Worm (Caenorhabditis elegans) whole organism, L3 larva: Measurements from ENCODE around the gene zag-1.
A peak's percentile ranks its signal among the peaks of the same experiment; 100 is the strongest.

Experiments
- R02D3.7 ChIP-seq: fragments of 150-350 bp; optimal IDR thresholded peaks from 2 replicates; lab custom pipeline; 2014; ENCODE audit warnings: missing biosample characterization, missing genetic modification characterization
- ZK546.5 ChIP-seq: sonication (generic microtip); optimal IDR thresholded peaks from 2 replicates; lab custom pipeline; 2017; ENCODE audit warnings: missing biosample characterization, missing genetic modification characterization
- ama-1 ChIP-seq: fragments of 150-350 bp; optimal IDR thresholded peaks from 2 replicates; lab custom pipeline; 2018
- ceh-28 ChIP-seq: fragments of 150-350 bp; optimal IDR thresholded peaks from 2 replicates; lab custom pipeline; 2014; ENCODE audit warnings: missing biosample characterization, missing genetic modification reagents, missing genetic modification characterization
- egl-27 ChIP-seq: sonication (generic microtip); optimal IDR thresholded peaks from 4 replicates; lab custom pipeline; 2017; ENCODE audit warnings: missing biosample characterization, missing genetic modification reagents, missing genetic modification characterization
- egl-5 ChIP-seq: fragments of 150-350 bp; optimal IDR thresholded peaks from 2 replicates; lab custom pipeline; 2017; ENCODE audit warnings: missing biosample characterization, missing genetic modification reagents, missing genetic modification characterization, inconsistent platforms
- elt-1 ChIP-seq: fragments of 150-350 bp; optimal IDR thresholded peaks from 2 replicates; lab custom pipeline; 2014; ENCODE audit warnings: missing biosample characterization, missing genetic modification characterization
- elt-2 ChIP-seq: sonication (generic microtip); optimal IDR thresholded peaks from 2 replicates; lab custom pipeline; 2016; ENCODE audit warnings: missing genetic modification reagents, mild to moderate bottlenecking, missing genetic modification characterization, missing compliant biosample characterization
- elt-3 ChIP-seq, 3 experiments: fragments of 150-350 bp in 1 of 3; sonication (generic microtip) in 2 of 3; optimal IDR thresholded peaks; 2 replicates in 2 of 3; 4 replicates in 1 of 3; lab custom pipeline; 2014 to 2017; ENCODE audit warnings: missing biosample characterization in 3 of 3, missing genetic modification characterization in 3 of 3
- fkh-10 ChIP-seq: sonication (generic microtip); optimal IDR thresholded peaks from 2 replicates; lab custom pipeline; 2017; ENCODE audit warnings: missing biosample characterization, missing genetic modification reagents, missing genetic modification characterization
- fkh-2 ChIP-seq: fragments of 150-350 bp; optimal IDR thresholded peaks from 2 replicates; lab custom pipeline; 2014; ENCODE audit warnings: missing biosample characterization, missing genetic modification reagents, missing genetic modification characterization
- fos-1 ChIP-seq: fragments of 150-350 bp; optimal IDR thresholded peaks from 2 replicates; lab custom pipeline; 2014; ENCODE audit warnings: missing biosample characterization, missing genetic modification characterization
- jun-1 ChIP-seq: fragments of 150-350 bp; optimal IDR thresholded peaks from 2 replicates; lab custom pipeline; 2014; ENCODE audit warnings: missing biosample characterization, missing genetic modification reagents, missing genetic modification characterization
- lin-15B ChIP-seq: fragments of 150-350 bp; optimal IDR thresholded peaks from 2 replicates; lab custom pipeline; 2014; ENCODE audit warnings: missing biosample characterization, missing genetic modification characterization
- lin-39 ChIP-seq: fragments of 150-350 bp; optimal IDR thresholded peaks from 2 replicates; lab custom pipeline; 2018; ENCODE audit warnings: missing biosample characterization, missing genetic modification reagents, missing genetic modification characterization
- mdl-1 ChIP-seq: fragments of 150-350 bp; optimal IDR thresholded peaks from 2 replicates; lab custom pipeline; 2014; ENCODE audit warnings: missing biosample characterization, missing genetic modification characterization
- mml-1 ChIP-seq: fragments of 150-350 bp; sonication (generic microtip); optimal IDR thresholded peaks from 3 replicates; lab custom pipeline; 2014; ENCODE audit warnings: missing biosample characterization, missing genetic modification characterization
- nfya-1 ChIP-seq: sonication (generic microtip); optimal IDR thresholded peaks from 2 replicates; lab custom pipeline; 2017; ENCODE audit warnings: missing genetic modification characterization, mild to moderate bottlenecking, missing compliant biosample characterization, antibody characterized with exemption, moderate library complexity; ENCODE audit not compliant: insufficient read depth
- nhr-11 ChIP-seq: fragments of 150-350 bp; optimal IDR thresholded peaks from 2 replicates; lab custom pipeline; 2014; ENCODE audit warnings: missing biosample characterization, missing genetic modification characterization
- nhr-12 ChIP-seq: fragments of 150-350 bp; optimal IDR thresholded peaks from 2 replicates; lab custom pipeline; 2014; ENCODE audit warnings: missing biosample characterization, missing genetic modification characterization
- nhr-25 ChIP-seq: sonication (generic microtip); optimal IDR thresholded peaks from 2 replicates; lab custom pipeline; 2017; ENCODE audit warnings: missing biosample characterization, missing genetic modification characterization
- nhr-28 ChIP-seq: fragments of 150-350 bp; optimal IDR thresholded peaks from 2 replicates; lab custom pipeline; 2014; ENCODE audit warnings: missing biosample characterization, missing genetic modification characterization
- nhr-67 ChIP-seq: fragments of 150-350 bp; optimal IDR thresholded peaks from 2 replicates; lab custom pipeline; 2014; ENCODE audit warnings: missing biosample characterization, missing genetic modification characterization
- nhr-76 ChIP-seq: fragments of 150-350 bp; sonication (generic microtip); optimal IDR thresholded peaks from 5 replicates; lab custom pipeline; 2014; ENCODE audit warnings: missing biosample characterization, missing genetic modification characterization
- pha-4 ChIP-seq: fragments of 150-350 bp; optimal IDR thresholded peaks from 2 replicates; lab custom pipeline; 2014; ENCODE audit warnings: missing biosample characterization, missing genetic modification reagents, missing genetic modification characterization
- pqm-1 ChIP-seq: fragments of 150-350 bp; optimal IDR thresholded peaks from 2 replicates; lab custom pipeline; 2017; ENCODE audit warnings: missing biosample characterization, missing genetic modification characterization, inconsistent platforms
- sea-2 ChIP-seq: fragments of 150-350 bp; sonication (generic microtip); optimal IDR thresholded peaks from 4 replicates; lab custom pipeline; 2014; ENCODE audit warnings: missing biosample characterization, missing genetic modification reagents, missing genetic modification characterization
- snpc-4 ChIP-seq: fragments of 150-350 bp; optimal IDR thresholded peaks from 2 replicates; lab custom pipeline; 2014; ENCODE audit warnings: missing biosample characterization, missing genetic modification characterization
- unc-39 ChIP-seq: sonication (generic microtip); optimal IDR thresholded peaks from 4 replicates; lab custom pipeline; 2017; ENCODE audit warnings: missing biosample characterization, missing genetic modification characterization
- zag-1 ChIP-seq: fragments of 150-350 bp; optimal IDR thresholded peaks from 2 replicates; lab custom pipeline; 2014; ENCODE audit warnings: missing biosample characterization, missing genetic modification characterization

zag-1 gene

ce11 chrIV:3844584-3844983 lies 11.1 kb upstream of the zag-1 start:
- no peak for TF ChIP-seq snpc-4 (tag; lab: Kevin White, UChicago)

DNA sequence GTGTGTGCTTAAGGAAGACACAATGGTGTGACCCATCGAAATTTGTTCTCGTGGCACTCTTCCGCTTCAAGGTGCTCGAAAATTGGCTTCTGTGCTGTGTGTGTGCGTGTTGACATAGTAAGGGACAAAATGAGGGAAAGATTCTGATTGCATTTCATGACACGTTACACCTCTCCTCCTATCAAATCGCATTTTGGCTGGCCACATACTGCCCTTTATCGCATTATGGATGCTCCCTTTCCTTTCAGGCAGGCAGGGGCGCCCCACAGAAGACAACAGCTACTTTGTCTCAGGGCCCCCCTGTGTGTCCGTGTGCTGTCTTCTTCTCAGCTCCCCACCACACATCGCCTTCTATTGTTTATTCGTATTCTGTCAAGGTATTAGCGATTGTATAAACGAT lies 8.2 kb upstream of the zag-1 start:
- TF ChIP-seq egl-5 (tag; lab: Kevin White, UChicago) (no peak), fkh-10 (GFP tag; lab: Kevin White, UChicago) (peak; percentile 27), nhr-76 (tag; lab: Kevin White, UChicago) (no peak), fkh-2 (no peak)

DNA sequence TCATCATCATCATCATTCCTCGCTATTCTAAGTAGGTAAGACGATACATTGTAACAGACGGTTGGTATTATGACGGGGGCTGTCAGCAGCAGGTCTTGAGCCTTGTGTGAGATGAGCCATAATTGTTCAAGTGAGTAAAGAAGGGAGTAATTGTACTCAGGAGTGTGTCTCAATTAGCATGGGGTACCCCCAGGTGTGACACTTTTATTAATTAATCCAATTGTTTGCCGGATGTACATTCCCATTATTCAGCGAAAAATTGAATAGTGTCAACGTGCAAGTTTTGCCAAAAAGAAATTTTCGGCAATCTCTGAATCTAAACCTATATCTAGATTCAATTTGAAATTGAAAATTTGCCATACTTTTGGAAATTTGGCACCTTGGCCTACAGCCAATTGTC lies 6.7 kb upstream of the zag-1 start:
- TF ChIP-seq fkh-10 (GFP tag; lab: Kevin White, UChicago) (no peak), fos-1 (tag; lab: Kevin White, UChicago) (no peak), R02D3.7 (tag; lab: Kevin White, UChicago) (no peak), jun-1 (tag; lab: Kevin White, UChicago) (no peak), nhr-12 (tag; lab: Kevin White, UChicago) (no peak), ceh-28 (tag; lab: Kevin White, UChicago) (no peak), elt-2 (tag; lab: Kevin White, UChicago) (no peak), pqm-1 (tag; lab: Kevin White, UChicago) (no peak), zag-1 (tag; lab: Kevin White, UChicago) (no peak), ama-1 (lab: Kevin White, UChicago) (no peak), nhr-11 (tag; lab: Kevin White, UChicago) (no peak), mml-1 (tag; lab: Kevin White, UChicago) (no peak), nhr-25 (tag; lab: Kevin White, UChicago) (no peak), mdl-1 (tag; lab: Kevin White, UChicago) (no peak), snpc-4 (tag; lab: Kevin White, UChicago) (no peak), ZK546.5 (tag; lab: Kevin White, UChicago) (no peak), nhr-28 (no peak)

ce11 chrIV:3853557-3853956 lies 2.1 kb upstream of the zag-1 start:
- TF ChIP-seq pha-4 (no peak), jun-1 (tag; lab: Kevin White, UChicago) (no peak), lin-15B (tag; lab: Kevin White, UChicago) (no peak), nhr-12 (tag; lab: Kevin White, UChicago) (no peak), ceh-28 (tag; lab: Kevin White, UChicago) (no peak), unc-39 (tag; lab: Kevin White, UChicago) (no peak), lin-39 (tag; lab: Kevin White, UChicago) (no peak), egl-5 (tag; lab: Kevin White, UChicago) (no peak), sea-2 (GFP tag; lab: Kevin White, UChicago) (no peak), fos-1 (tag; lab: Kevin White, UChicago) (no peak), nhr-25 (tag; lab: Kevin White, UChicago) (no peak), elt-3 (tag; optimal IDR thresholded peaks at IDR 0.05; lab: Kevin White, UChicago) (no peak), zag-1 (tag; lab: Kevin White, UChicago) (no peak), mml-1 (tag; lab: Kevin White, UChicago) (no peak), nhr-28 (no peak), elt-1 (no peak)

ce11 chrIV:3854606-3855005 lies 1.0 kb upstream of the zag-1 start:
- TF ChIP-seq nfya-1, result peak; percentile 9
- TF ChIP-seq jun-1 (tag; lab: Kevin White, UChicago), result no peak

- TF ChIP-seq nfya-1 (peak; percentile 65), egl-27 (tag; lab: Kevin White, UChicago) (no peak), nhr-67 (tag; lab: Kevin White, UChicago) (no peak), nhr-12 (tag; lab: Kevin White, UChicago) (no peak), lin-39 (tag; lab: Kevin White, UChicago) (peak; percentile 21)
- TF ChIP-seq, all 47 proteins: peak for 2
These were observed 547 bp downstream of the zag-1 start for ce11 chrIV:3856190-3856589.
